Worm (Caenorhabditis elegans): ENCODE data around the gene ZC416.2.

Gene ZC416.2

ce11 chrIV:3611845-3612244 is 21.6 kb upstream of the ZC416.2 start (continued):
- peak; percentile 89 for TF ChIP-seq nhr-28 (tag; optimal IDR thresholded peaks at IDR 0.05)
- TF ChIP-seq rbr-2 (tag; optimal IDR thresholded peaks at IDR 0.05), result no peak
- no peak for TF ChIP-seq egl-43 (GFP tag; IDR thresholded peaks at IDR 0.05)
- TF ChIP-seq nhr-48 (tag; optimal IDR thresholded peaks at IDR 0.05), result peak; percentile 83
- TF ChIP-seq cey-2 (tag; optimal IDR thresholded peaks at IDR 0.05; ENCODE audit: borderline replicate concordance, insufficient read depth), result no peak
- no peak for TF ChIP-seq arid-1 (GFP tag; conservative IDR thresholded peaks at IDR 0.05)
- no peak for TF ChIP-seq madf-9 (GFP tag; conservative IDR thresholded peaks at IDR 0.05)
- no peak for TF ChIP-seq ctbp-1 (GFP tag; IDR thresholded peaks at IDR 0.05)
- no peak for TF ChIP-seq lin-15B (tag; optimal IDR thresholded peaks at IDR 0.05)
- no peak for TF ChIP-seq nhr-11 (tag; optimal IDR thresholded peaks at IDR 0.05)
- peak; percentile 82 for TF ChIP-seq pqm-1 (tag; optimal IDR thresholded peaks at IDR 0.05)
- no peak for TF ChIP-seq daf-19 (GFP tag; conservative IDR thresholded peaks at IDR 0.05)
- TF ChIP-seq zfp-3 (GFP tag; conservative IDR thresholded peaks at IDR 0.05), result no peak

- TF ChIP-seq nhr-41 (GFP tag; IDR thresholded peaks at IDR 0.05) (0 out of 2 replicates have a peak, but pooled peaks have one; percentile 25), ceh-20 (GFP tag; IDR thresholded peaks at IDR 0.05) (0 out of 2 replicates have a peak, but pooled peaks have one; percentile 65), dmd-6 (GFP tag; IDR thresholded peaks at IDR 0.05) (peak; percentile 93), ama-1 (optimal IDR thresholded peaks at IDR 0.05) (no peak), aha-1 (tag) (no peak), dve-1 (tag; optimal IDR thresholded peaks at IDR 0.05; ENCODE audit: insufficient read depth) (peak; percentile 34), lin-15B (tag; optimal IDR thresholded peaks at IDR 0.05) (no peak), hlh-11 (tag; optimal IDR thresholded peaks at IDR 0.05) (peak; percentile 86), nhr-48 (tag; optimal IDR thresholded peaks at IDR 0.05) (peak; percentile 40), duxl-1 (tag; optimal IDR thresholded peaks at IDR 0.05; ENCODE audit: poor library complexity) (no peak), unc-62 (GFP tag; optimal IDR thresholded peaks at IDR 0.05 in 1 of 2) (no peak), unc-62 (tag; optimal IDR thresholded peaks at IDR 0.05) (no peak), nhr-102 (tag; optimal IDR thresholded peaks at IDR 0.05) (peak; percentile 30), lin-39 (tag; optimal IDR thresholded peaks at IDR 0.05) (no peak), zip-2 (tag; optimal IDR thresholded peaks at IDR 0.05) (no peak), set-16 (GFP tag; IDR thresholded peaks at IDR 0.05) (peak; percentile 52), fkh-10 (GFP tag; optimal IDR thresholded peaks at IDR 0.05) (no peak), zfp-3 (GFP tag; conservative IDR thresholded peaks at IDR 0.05) (no peak), madf-9 (GFP tag; conservative IDR thresholded peaks at IDR 0.05) (no peak), tra-1 (GFP tag; IDR thresholded peaks at IDR 0.05) (peak; percentile 70; the same call in 1 of the 2 replicates), fos-1 (tag; optimal IDR thresholded peaks at IDR 0.05) (no peak), nhr-77 (tag; optimal IDR thresholded peaks at IDR 0.05) (peak; percentile 5), lin-13 (GFP tag; optimal IDR thresholded peaks at IDR 0.05) (no peak), dpl-1 (GFP tag; optimal IDR thresholded peaks at IDR 0.05) (no peak), nhr-10 (tag; optimal IDR thresholded peaks at IDR 0.05) (no peak), lsy-2 (tag; optimal IDR thresholded peaks at IDR 0.05) (no peak), nhr-42 (GFP tag; IDR thresholded peaks at IDR 0.05) (no peak), nhr-237 (tag; optimal IDR thresholded peaks at IDR 0.05) (no peak), zfp-2 (tag; optimal IDR thresholded peaks at IDR 0.05) (no peak), cey-2 (tag; optimal IDR thresholded peaks at IDR 0.05; ENCODE audit: borderline replicate concordance, insufficient read depth) (no peak), nhr-28 (tag; optimal IDR thresholded peaks at IDR 0.05) (peak; percentile 31), lir-3 (tag; optimal IDR thresholded peaks at IDR 0.05) (no peak), snpc-4 (tag; optimal IDR thresholded peaks at IDR 0.05) (no peak), dmd-9 (GFP tag; IDR thresholded peaks at IDR 0.05) (no peak), ceh-82 (tag; optimal IDR thresholded peaks at IDR 0.05) (no peak), F37D6.2 (tag; optimal IDR thresholded peaks at IDR 0.05) (no peak), egl-43 (GFP tag; IDR thresholded peaks at IDR 0.05) (0 out of 2 replicates have a peak, but pooled peaks have one; percentile 40), hlh-30 (tag; optimal IDR thresholded peaks at IDR 0.05; ENCODE audit: insufficient read depth) (peak; percentile 56), R02D3.7 (tag; optimal IDR thresholded peaks at IDR 0.05) (no peak), lim-7 (GFP tag; IDR thresholded peaks at IDR 0.05) (no peak), spr-3 (GFP tag; optimal IDR thresholded peaks at IDR 0.05) (no peak), ZK337.2 (GFP tag; IDR thresholded peaks at IDR 0.05) (no peak), mdt-29 (GFP tag; IDR thresholded peaks at IDR 0.05) (peak; percentile 54; the same call in 1 of the 2 replicates)
Measured at ce11 chrIV:3613022-3613605, 20.3 kb upstream of the ZC416.2 start, which contains the start of gene ltah-1.2. Gene ltah-1.2, minus strand, starts transcription at chrIV:3613072.

Data from whole organism, L4 larva.